Worm (Caenorhabditis elegans) whole organism, young adult: Measurements from ENCODE around the gene spp-28.

Experiments
- B0019.2 ChIP-seq: fragments of 200-800 bp; sonication (Bioruptor generic); conservative IDR thresholded peaks from 2 replicates; pipeline ENCODE4 v1.3.6; 2022; ENCODE audit warnings: missing genetic modification reagents, missing genetic modification characterization, missing compliant biosample characterization
- B0261.1 ChIP-seq: sonication (generic microtip); optimal IDR thresholded peaks from 2 replicates; lab custom pipeline; 2016; ENCODE audit warnings: mild to moderate bottlenecking, missing genetic modification characterization, moderate library complexity, missing compliant biosample characterization
- C06A6.2 ChIP-seq: fragments of 200-800 bp; sonication (Bioruptor generic); conservative IDR thresholded peaks from 2 replicates; pipeline ENCODE4 v1.3.6; 2022; ENCODE audit warnings: missing genetic modification characterization, missing compliant biosample characterization
- K11D2.4 ChIP-seq: fragments of 200-800 bp; sonication (Bioruptor generic); IDR thresholded peaks from 2 replicates; pipeline ENCODE4 v1.3.6; 2022; ENCODE audit warnings: missing genetic modification reagents, missing genetic modification characterization, missing compliant biosample characterization
- T26A5.8 ChIP-seq: sonication (generic microtip); optimal IDR thresholded peaks from 2 replicates; lab custom pipeline; 2016; ENCODE audit warnings: missing genetic modification characterization, missing compliant biosample characterization
- Y56A3A.18 ChIP-seq: fragments of 200-800 bp; sonication (Bioruptor generic); IDR thresholded peaks from 2 replicates; pipeline ENCODE4 v1.3.6; 2022; ENCODE audit warnings: missing genetic modification reagents, missing genetic modification characterization, missing compliant biosample characterization
- Y67H2A.10 ChIP-seq: fragments of 200-800 bp; sonication (Bioruptor generic); conservative IDR thresholded peaks from 2 replicates; pipeline ENCODE4 v1.3.6; 2022; ENCODE audit warnings: missing genetic modification reagents, missing genetic modification characterization, missing compliant biosample characterization
- Y79H2A.3 ChIP-seq: fragments of 200-800 bp; sonication (Bioruptor generic); conservative IDR thresholded peaks from 2 replicates; pipeline ENCODE4 v1.3.6; 2022; ENCODE audit warnings: missing genetic modification reagents, missing genetic modification characterization, missing compliant biosample characterization
- Y95B8A.8 ChIP-seq: fragments of 200-800 bp; sonication (Bioruptor generic); IDR thresholded peaks from 2 replicates; pipeline ENCODE4 v1.3.6; 2022; ENCODE audit warnings: missing genetic modification reagents, missing genetic modification characterization, missing compliant biosample characterization
- ZK185.1 ChIP-seq: sonication (generic microtip); optimal IDR thresholded peaks from 2 replicates; lab custom pipeline; 2016; ENCODE audit warnings: mild to moderate bottlenecking, missing genetic modification characterization, missing compliant biosample characterization; ENCODE audit not compliant: poor library complexity, severe bottlenecking
- aptf-2 ChIP-seq: fragments of 200-800 bp; sonication (Bioruptor generic); conservative IDR thresholded peaks from 2 replicates; pipeline ENCODE4 v1.3.6; 2022; ENCODE audit warnings: missing genetic modification reagents, missing genetic modification characterization, missing compliant biosample characterization
- attf-3 ChIP-seq: fragments of 200-800 bp; sonication (Bioruptor generic); conservative IDR thresholded peaks from 2 replicates; pipeline ENCODE4 v1.3.6; 2022; ENCODE audit warnings: missing genetic modification reagents, missing genetic modification characterization, missing compliant biosample characterization
- attf-5 ChIP-seq: fragments of 200-800 bp; sonication (Bioruptor generic); optimal IDR thresholded peaks from 2 replicates; lab custom pipeline; 2018; ENCODE audit warnings: mild to moderate bottlenecking, missing genetic modification characterization, missing compliant biosample characterization
- attf-6 ChIP-seq: fragments of 200-800 bp; sonication (Bioruptor generic); IDR thresholded peaks from 2 replicates; pipeline ENCODE4 v1.3.6; 2022; ENCODE audit warnings: missing genetic modification reagents, missing genetic modification characterization, missing compliant biosample characterization
- cebp-1 ChIP-seq, 2 experiments: fragments of 200-800 bp in 1 of 2; sonication (Bioruptor generic) in 1 of 2; sonication (generic microtip) in 1 of 2; IDR thresholded peaks in 1 of 2; optimal IDR thresholded peaks in 1 of 2; 2 replicates each; pipeline versions ENCODE4 v1.3.6 to Lab custom; 2017 to 2022; ENCODE audit warnings: missing compliant biosample characterization in 2 of 2, missing genetic modification characterization in 2 of 2, mild to moderate bottlenecking in 1 of 2, missing genetic modification reagents in 1 of 2, moderate library complexity in 1 of 2
- ceh-100 ChIP-seq: fragments of 200-800 bp; sonication (Bioruptor generic); IDR thresholded peaks from 2 replicates; pipeline ENCODE4 v1.3.6; 2022; ENCODE audit warnings: missing genetic modification reagents, missing genetic modification characterization, missing compliant biosample characterization
- ceh-27 ChIP-seq: fragments of 200-800 bp; sonication (Bioruptor generic); optimal IDR thresholded peaks from 2 replicates; lab custom pipeline; 2018; ENCODE audit warnings: mild to moderate bottlenecking, missing genetic modification characterization, moderate library complexity, missing compliant biosample characterization
- ceh-79 ChIP-seq: sonication (generic microtip); optimal IDR thresholded peaks from 2 replicates; lab custom pipeline; 2017; ENCODE audit warnings: mild to moderate bottlenecking, missing genetic modification characterization, missing compliant biosample characterization
- dox-1 ChIP-seq: fragments of 200-800 bp; sonication (Bioruptor generic); IDR thresholded peaks from 2 replicates; pipeline ENCODE4 v1.3.6; 2022; ENCODE audit warnings: missing genetic modification reagents, missing genetic modification characterization, missing compliant biosample characterization
- dpl-1 ChIP-seq: fragments of 150-350 bp; optimal IDR thresholded peaks from 2 replicates; lab custom pipeline; 2014; ENCODE audit warnings: missing biosample characterization, missing genetic modification reagents, missing genetic modification characterization
- efl-1 ChIP-seq: fragments of 150-350 bp; optimal IDR thresholded peaks from 2 replicates; lab custom pipeline; 2014; ENCODE audit warnings: missing biosample characterization, missing genetic modification reagents, missing genetic modification characterization
- fkh-3 ChIP-seq: sonication (generic microtip); optimal IDR thresholded peaks from 2 replicates; lab custom pipeline; 2016; ENCODE audit warnings: mild to moderate bottlenecking, missing genetic modification characterization, missing compliant biosample characterization
- gei-17 ChIP-seq: fragments of 200-800 bp; sonication (Bioruptor generic); optimal IDR thresholded peaks from 2 replicates; lab custom pipeline; 2018; ENCODE audit warnings: mild to moderate bottlenecking, missing genetic modification characterization, missing compliant biosample characterization
- him-1 ChIP-seq: sonication (generic microtip); optimal IDR thresholded peaks from 2 replicates; lab custom pipeline; 2016; ENCODE audit warnings: missing genotype, missing genetic modification reagents, missing genetic modification characterization, missing compliant biosample characterization
- hlh-12 ChIP-seq: sonication (generic microtip); optimal IDR thresholded peaks from 2 replicates; lab custom pipeline; 2016; ENCODE audit warnings: missing genetic modification characterization, missing compliant biosample characterization
- lag-1 ChIP-seq: fragments of 200-800 bp; sonication (Bioruptor generic); IDR thresholded peaks from 2 replicates; pipeline ENCODE4 v1.3.6; 2022; ENCODE audit warnings: missing genetic modification reagents, missing genetic modification characterization, missing compliant biosample characterization
- lin-40 ChIP-seq: sonication (generic microtip); optimal IDR thresholded peaks from 2 replicates; lab custom pipeline; 2016; ENCODE audit warnings: missing genetic modification characterization, mild to moderate bottlenecking, missing compliant biosample characterization, missing genotype, missing genetic modification reagents
- madf-3 ChIP-seq: fragments of 200-800 bp; sonication (Bioruptor generic); IDR thresholded peaks from 2 replicates; pipeline ENCODE4 v1.3.6; 2022; ENCODE audit warnings: missing genetic modification reagents, missing genetic modification characterization, missing compliant biosample characterization
- madf-6 ChIP-seq: fragments of 200-800 bp; sonication (Bioruptor generic); IDR thresholded peaks from 2 replicates; pipeline ENCODE4 v1.3.6; 2022; ENCODE audit warnings: missing genetic modification reagents, missing genetic modification characterization, missing compliant biosample characterization
- mes-4 ChIP-seq: sonication (generic microtip); optimal IDR thresholded peaks from 2 replicates; lab custom pipeline; 2016; ENCODE audit warnings: missing genotype, missing genetic modification characterization, missing compliant biosample characterization
- nhr-120 ChIP-seq: fragments of 200-800 bp; sonication (Bioruptor generic); IDR thresholded peaks from 2 replicates; pipeline ENCODE4 v1.3.6; 2022; ENCODE audit warnings: missing genetic modification characterization, missing compliant biosample characterization
- pha-4 ChIP-seq: fragments of 150-350 bp; sonication (generic microtip); optimal IDR thresholded peaks from 2 replicates; lab custom pipeline; 2014; ENCODE audit warnings: missing biosample characterization, missing genetic modification reagents, missing genetic modification characterization
- rcor-1 ChIP-seq: fragments of 200-800 bp; sonication (Bioruptor generic); IDR thresholded peaks from 2 replicates; pipeline ENCODE4 v1.3.6; 2022; ENCODE audit warnings: missing genetic modification reagents, missing genetic modification characterization, missing compliant biosample characterization
- repo-1 ChIP-seq: sonication (generic microtip); optimal IDR thresholded peaks from 2 replicates; lab custom pipeline; 2017; ENCODE audit warnings: mild to moderate bottlenecking, missing genetic modification characterization, missing compliant biosample characterization
- sea-2 ChIP-seq: fragments of 200-800 bp; sonication (Bioruptor generic); IDR thresholded peaks from 2 replicates; pipeline ENCODE4 v1.3.6; 2022; ENCODE audit warnings: missing genetic modification characterization, missing compliant biosample characterization
- snpc-1.1 ChIP-seq: sonication (generic microtip); optimal IDR thresholded peaks from 2 replicates; lab custom pipeline; 2017; ENCODE audit warnings: missing genetic modification characterization, mild to moderate bottlenecking, missing compliant biosample characterization, antibody characterized with exemption, moderate library complexity, missing genotype, missing genetic modification reagents; ENCODE audit not compliant: insufficient read depth
- unc-62 ChIP-seq: fragments of 150-350 bp; optimal IDR thresholded peaks from 2 replicates; lab custom pipeline; 2014; ENCODE audit warnings: missing biosample characterization, missing genetic modification reagents, missing genetic modification characterization
- ztf-18 ChIP-seq: sonication (generic microtip); optimal IDR thresholded peaks from 2 replicates; lab custom pipeline; 2016; ENCODE audit warnings: missing genotype, mild to moderate bottlenecking, missing genetic modification characterization, missing compliant biosample characterization
- ztf-22 ChIP-seq: fragments of 200-800 bp; sonication (Bioruptor generic); optimal IDR thresholded peaks from 2 replicates; lab custom pipeline; 2018; ENCODE audit warnings: mild to moderate bottlenecking, missing genetic modification characterization, moderate library complexity, missing compliant biosample characterization

spp-28 gene

ce11 chrIII:4205751-4206327 is 15.7 kb upstream of the spp-28 start, which contains the start of gene R74.8 (continued):
- TF ChIP-seq lin-40 (tag; lab: Kevin White, UChicago) (no peak), dox-1 (GFP tag; lab: Robert Waterston, UW) (peak; percentile 9; the same call in 1 of the 2 replicates)
- TF ChIP-seq, all 124 proteins: peak for 22

- TF ChIP-seq Y79H2A.3 (GFP tag; lab: Robert Waterston, UW) (no peak), unc-62 (GFP tag; lab: Kevin White, UChicago) (no peak), lin-40 (tag; lab: Kevin White, UChicago) (no peak), ceh-79 (tag; lab: Kevin White, UChicago) (no peak), dpl-1 (no peak), nhr-120 (GFP tag; lab: Robert Waterston, UW) (no peak), ceh-27 (GFP tag; lab: Kevin White, UChicago) (no peak), sea-2 (GFP tag; lab: Robert Waterston, UW) (no peak), repo-1 (tag; lab: Kevin White, UChicago) (no peak), Y95B8A.8 (no peak), attf-5 (GFP tag; lab: Kevin White, UChicago) (no peak), Y67H2A.10 (GFP tag; lab: Robert Waterston, UW) (no peak), rcor-1 (GFP tag; lab: Robert Waterston, UW) (no peak), attf-6 (no peak)
These were observed 14.8 kb upstream of the spp-28 start for ce11 chrIII:4204964-4205363.

- peak; percentile 70; the same call in 1 of the 2 replicates for TF ChIP-seq cebp-1 (GFP tag; IDR thresholded peaks at IDR 0.05; lab: Robert Waterston, UW)
- TF ChIP-seq cebp-1 (tag; optimal IDR thresholded peaks at IDR 0.05; lab: Kevin White, UChicago), result peak; percentile 95
- TF ChIP-seq attf-3 (GFP tag; lab: Robert Waterston, UW), result peak; percentile 89
- no peak for TF ChIP-seq B0019.2 (GFP tag; lab: Robert Waterston, UW)
- TF ChIP-seq ceh-27 (GFP tag; lab: Kevin White, UChicago), result no peak
- no peak for TF ChIP-seq him-1 (tag; lab: Kevin White, UChicago)
- TF ChIP-seq B0261.1 (tag; lab: Kevin White, UChicago), result no peak
These were observed 13.9 kb upstream of the spp-28 start, which contains the start of the genes pelo-1 and R74.7 for ce11 chrIII:4204072-4204471. TSS of gene pelo-1 (minus strand) at chrIII:4204222. TSS of gene R74.7 (plus strand) at chrIII:4204429.

ce11 chrIII:4196988-4197384 is 6.8 kb upstream of the spp-28 start, which contains the start of gene asd-1:
TSS of gene asd-1 (plus strand) at chrIII:4197285.
- TF ChIP-seq madf-3 (GFP tag; lab: Robert Waterston, UW) (no peak), cebp-1 (GFP tag; IDR thresholded peaks at IDR 0.05; lab: Robert Waterston, UW) (no peak), cebp-1 (tag; optimal IDR thresholded peaks at IDR 0.05; lab: Kevin White, UChicago) (no peak), pha-4 (tag; lab: Kevin White, UChicago) (no peak), efl-1 (GFP tag; lab: Kevin White, UChicago) (no peak)
- TF ChIP-seq, all 124 proteins: peak for 0

- no peak for TF ChIP-seq gei-17
- TF ChIP-seq hlh-12 (tag; lab: Kevin White, UChicago), result no peak
- no peak for TF ChIP-seq ceh-79 (tag; lab: Kevin White, UChicago)
- no peak for TF ChIP-seq ztf-22 (GFP tag; lab: Kevin White, UChicago)
- TF ChIP-seq dox-1 (GFP tag; lab: Robert Waterston, UW), result 0 out of 2 replicates have a peak, but pooled peaks have one; percentile 20
- TF ChIP-seq ztf-18 (tag; lab: Kevin White, UChicago), result no peak
- no peak for TF ChIP-seq C06A6.2 (GFP tag; lab: Robert Waterston, UW)
- TF ChIP-seq Y56A3A.18 (GFP tag; lab: Robert Waterston, UW), result no peak
- no peak for TF ChIP-seq lag-1 (GFP tag; lab: Robert Waterston, UW)
- no peak for TF ChIP-seq attf-3 (GFP tag; lab: Robert Waterston, UW)
- no peak for TF ChIP-seq mes-4 (tag; lab: Kevin White, UChicago)
- TF ChIP-seq K11D2.4 (GFP tag; lab: Robert Waterston, UW), result no peak
- TF ChIP-seq ZK185.1 (tag; lab: Kevin White, UChicago), result peak; percentile 11
- no peak for TF ChIP-seq madf-6 (GFP tag; lab: Robert Waterston, UW)
- TF ChIP-seq fkh-3 (tag; lab: Kevin White, UChicago), result no peak
- TF ChIP-seq T26A5.8 (tag; lab: Kevin White, UChicago), result no peak
- no peak for TF ChIP-seq ceh-100 (GFP tag; lab: Robert Waterston, UW)
- no peak for TF ChIP-seq snpc-1.1
- TF ChIP-seq aptf-2 (GFP tag; lab: Robert Waterston, UW), result no peak
These were observed 6.3 kb upstream of the spp-28 start for ce11 chrIII:4196301-4196987.
